Fruit fly (Drosophila melanogaster) whole organism, embryonic: ENCODE results near the gene Lipt2.
A peak's percentile ranks its signal among the peaks of the same experiment; 100 is the strongest.

Experiments used
- Blimp-1 ChIP-seq: fragments of 200-800 bp; sonication (Bioruptor generic); optimal IDR thresholded peaks from 3 replicates; lab custom pipeline; 2018; ENCODE audit warnings: missing biosample characterization, missing genetic modification characterization, mild to moderate bottlenecking, moderate library complexity, missing genetic modification reagents
- CG10543 ChIP-seq: fragments of 200-800 bp; sonication (Bioruptor generic); optimal IDR thresholded peaks from 3 replicates; lab custom pipeline; 2017; ENCODE audit warnings: missing biosample characterization, mild to moderate bottlenecking, missing genetic modification characterization, moderate library complexity
- CG10565 ChIP-seq: fragments of 200-800 bp; sonication (Bioruptor generic); optimal IDR thresholded peaks from 3 replicates; lab custom pipeline; 2016; ENCODE audit warnings: missing biosample characterization, mild to moderate bottlenecking, missing genetic modification characterization
- CG13424 ChIP-seq: fragments of 200-800 bp; sonication (Bioruptor generic); optimal IDR thresholded peaks from 2 replicates; lab custom pipeline; 2019; ENCODE audit warnings: missing biosample characterization, mild to moderate bottlenecking, missing genetic modification characterization, moderate library complexity
- CG13894 ChIP-seq: fragments of 200-800 bp; sonication (Bioruptor generic); optimal IDR thresholded peaks from 3 replicates; lab custom pipeline; 2018; ENCODE audit warnings: missing biosample characterization, mild to moderate bottlenecking, missing genetic modification characterization, moderate library complexity
- CG14441 ChIP-seq: fragments of 200-800 bp; sonication (Bioruptor generic); IDR thresholded peaks from 2 replicates; pipeline ENCODE4 v1.3.6; 2022; ENCODE audit warnings: missing biosample characterization, missing genetic modification characterization
- CG15479 ChIP-seq: fragments of 200-800 bp; sonication (Bioruptor generic); optimal IDR thresholded peaks from 3 replicates; lab custom pipeline; 2019; ENCODE audit warnings: missing biosample characterization, mild to moderate bottlenecking, missing genetic modification characterization, moderate library complexity
- CG16863 ChIP-seq: fragments of 200-800 bp; sonication (Bioruptor generic); optimal IDR thresholded peaks from 3 replicates; lab custom pipeline; 2016; ENCODE audit warnings: missing biosample characterization, missing genetic modification characterization
- CG17568 ChIP-seq: fragments of 200-800 bp; sonication (Bioruptor generic); optimal IDR thresholded peaks from 2 replicates; lab custom pipeline; 2018; ENCODE audit warnings: missing biosample characterization, mild to moderate bottlenecking, missing genetic modification characterization, moderate library complexity
- CG2199 ChIP-seq: fragments of 200-800 bp; sonication (Bioruptor generic); IDR thresholded peaks from 3 replicates; pipeline ENCODE4 v1.3.6; 2022; ENCODE audit warnings: missing biosample characterization, missing genetic modification characterization
- CG2678 ChIP-seq: fragments of 200-800 bp; sonication (Bioruptor generic); optimal IDR thresholded peaks from 3 replicates; lab custom pipeline; 2019; ENCODE audit warnings: missing biosample characterization, mild to moderate bottlenecking, missing genetic modification characterization, moderate library complexity
- CG2889 ChIP-seq: fragments of 200-800 bp; sonication (Bioruptor generic); IDR thresholded peaks from 3 replicates; pipeline ENCODE4 v1.3.6; 2022; ENCODE audit warnings: missing biosample characterization, missing genetic modification characterization
- CG3726 ChIP-seq: fragments of 200-800 bp; sonication (Bioruptor generic); IDR thresholded peaks from 3 replicates; pipeline ENCODE4, ENCODE4 v1.3.6; 2022; ENCODE audit warnings: missing biosample characterization, missing genetic modification characterization
- CG3847 ChIP-seq: fragments of 200-800 bp; sonication (Bioruptor generic); IDR thresholded peaks from 2 replicates; pipeline ENCODE4 v1.3.6; 2022; ENCODE audit warnings: missing biosample characterization, missing genetic modification characterization
- CG4424 ChIP-seq: fragments of 200-800 bp; sonication (Bioruptor generic); optimal IDR thresholded peaks from 3 replicates; lab custom pipeline; 2016; ENCODE audit warnings: missing biosample characterization, missing genetic modification characterization
- CG5180 ChIP-seq: fragments of 200-800 bp; sonication (Bioruptor generic); optimal IDR thresholded peaks from 3 replicates; lab custom pipeline; 2017; ENCODE audit warnings: missing biosample characterization, missing genetic modification characterization, mild to moderate bottlenecking, moderate library complexity, missing genetic modification reagents
- CG6689 ChIP-seq: fragments of 200-800 bp; sonication (Bioruptor generic); IDR thresholded peaks from 2 replicates; pipeline ENCODE4 v1.3.6; 2022; ENCODE audit warnings: missing biosample characterization, missing genetic modification characterization
- CG7372 ChIP-seq: fragments of 200-800 bp; sonication (Bioruptor generic); IDR thresholded peaks from 2 replicates; pipeline ENCODE4 v1.3.6; 2022; ENCODE audit warnings: missing biosample characterization, missing genetic modification characterization
- D19A ChIP-seq: fragments of 200-800 bp; optimal IDR thresholded peaks from 3 replicates; lab custom pipeline; 2019; ENCODE audit warnings: missing biosample characterization, mild to moderate bottlenecking, missing genetic modification characterization, moderate library complexity
- Dp ChIP-seq: fragments of 200-800 bp; sonication (Bioruptor generic); optimal IDR thresholded peaks from 2 replicates; lab custom pipeline; 2018; ENCODE audit warnings: missing biosample characterization, mild to moderate bottlenecking, missing genetic modification characterization, moderate library complexity
- Elba2 ChIP-seq: fragments of 200-800 bp; sonication (Bioruptor generic); optimal IDR thresholded peaks from 3 replicates; lab custom pipeline; 2016; ENCODE audit warnings: missing biosample characterization, missing genetic modification characterization
- Ets65A ChIP-seq: fragments of 200-800 bp; sonication (Bioruptor generic); peaks from one replicate; lab custom pipeline; 2016; ENCODE audit warnings: missing biosample characterization, missing genetic modification characterization
- HLH3B ChIP-seq: fragments of 200-800 bp; sonication (Bioruptor generic); IDR thresholded peaks from 2 replicates; pipeline ENCODE4 v1.3.6; 2022; ENCODE audit warnings: missing biosample characterization, missing genetic modification characterization
- Hr78 ChIP-seq, 2 experiments: fragments of 200-800 bp in 1 of 2; fragments of >200 bp in 1 of 2; sonication (Bioruptor generic) in 1 of 2; optimal IDR thresholded peaks; 2 replicates each; lab custom pipeline; 2017 to 2019; ENCODE audit warnings: missing biosample characterization in 2 of 2, missing genetic modification characterization in 2 of 2, mild to moderate bottlenecking in 1 of 2, moderate library complexity in 1 of 2
- Nf-YB ChIP-seq: fragments of 200-800 bp; sonication (Bioruptor generic); optimal IDR thresholded peaks from 3 replicates; lab custom pipeline; 2019; ENCODE audit warnings: missing biosample characterization, mild to moderate bottlenecking, missing genetic modification characterization, moderate library complexity
- Taf1 ChIP-seq: fragments of 200-800 bp; sonication (Bioruptor generic); IDR thresholded peaks from 2 replicates; pipeline ENCODE4 v1.3.6; 2022; ENCODE audit warnings: missing biosample characterization, missing genetic modification characterization
- ac ChIP-seq: fragments of 200-800 bp; sonication (Bioruptor generic); optimal IDR thresholded peaks from 3 replicates; lab custom pipeline; 2017; ENCODE audit warnings: missing biosample characterization, mild to moderate bottlenecking, missing genetic modification characterization
- chinmo ChIP-seq: fragments of 200-800 bp; sonication (Bioruptor generic); IDR thresholded peaks from 4 replicates; pipeline ENCODE4 v1.3.6; 2022; ENCODE audit warnings: missing biosample characterization, missing genetic modification characterization; ENCODE audit not compliant: partially characterized antibody
- cwo ChIP-seq: fragments of 200-800 bp; sonication (Bioruptor generic); optimal IDR thresholded peaks from 3 replicates; lab custom pipeline; 2017; ENCODE audit warnings: missing biosample characterization, missing genetic modification characterization, mild to moderate bottlenecking, moderate library complexity, missing genetic modification reagents
- dmrt99B ChIP-seq: fragments of 200-800 bp; sonication (Bioruptor generic); optimal IDR thresholded peaks from 2 replicates; lab custom pipeline; 2018; ENCODE audit warnings: missing biosample characterization, mild to moderate bottlenecking, missing genetic modification characterization, moderate library complexity
- fd96Cb ChIP-seq: fragments of 200-800 bp; sonication (Bioruptor generic); optimal IDR thresholded peaks from 2 replicates; lab custom pipeline; 2018; ENCODE audit warnings: missing biosample characterization, mild to moderate bottlenecking, missing genetic modification characterization, moderate library complexity
- jigr1 ChIP-seq: fragments of 200-800 bp; sonication (Bioruptor generic); IDR thresholded peaks from 3 replicates; pipeline ENCODE4 v1.3.6; 2022; ENCODE audit warnings: missing biosample characterization, missing genetic modification characterization
- kni ChIP-seq: fragments of 200-800 bp; sonication (Bioruptor generic); optimal IDR thresholded peaks from 3 replicates; lab custom pipeline; 2017; ENCODE audit warnings: mild to moderate bottlenecking, missing biosample characterization, missing genetic modification reagents, missing genetic modification characterization
- otp ChIP-seq: fragments of 200-800 bp; sonication (Bioruptor generic); IDR thresholded peaks from 3 replicates; pipeline ENCODE4, ENCODE4 v1.3.6; 2022; ENCODE audit warnings: missing biosample characterization, missing genetic modification characterization
- pan ChIP-seq, 4 experiments: fragments of >200 bp in 3 of 4; fragments of 200-800 bp in 1 of 4; sonication (Bioruptor generic) in 1 of 4; optimal IDR thresholded peaks in 3 of 4; IDR thresholded peaks in 1 of 4; 2 replicates each; pipeline versions ENCODE4 v1.3.6 to Lab custom; 2017 to 2022; ENCODE audit warnings: missing biosample characterization in 2 of 4, missing genetic modification characterization in 2 of 4, mixed read lengths in 1 of 4
- pb ChIP-seq: fragments of 200-800 bp; sonication (Bioruptor generic); optimal IDR thresholded peaks from 3 replicates; lab custom pipeline; 2016; ENCODE audit warnings: missing biosample characterization, missing genetic modification characterization
- pros ChIP-seq: fragments of 200-800 bp; sonication (Bioruptor generic); optimal IDR thresholded peaks from 3 replicates; lab custom pipeline; 2019; ENCODE audit warnings: missing biosample characterization, mild to moderate bottlenecking, missing genetic modification characterization, moderate library complexity
- rib ChIP-seq: fragments of 200-800 bp; sonication (Bioruptor generic); IDR thresholded peaks from 2 replicates; pipeline ENCODE4 v1.3.6; 2022; ENCODE audit warnings: missing biosample characterization, missing genetic modification characterization
- sens ChIP-seq: fragments of 200-800 bp; sonication (Bioruptor generic); peaks from one replicate; lab custom pipeline; 2016; ENCODE audit warnings: missing biosample characterization, missing genetic modification characterization
- slou ChIP-seq: fragments of 200-800 bp; sonication (Bioruptor generic); optimal IDR thresholded peaks from 3 replicates; lab custom pipeline; 2016; ENCODE audit warnings: missing biosample characterization, missing genetic modification characterization
- stc ChIP-seq: fragments of 200-800 bp; sonication (Bioruptor generic); IDR thresholded peaks from 2 replicates; pipeline ENCODE4 v1.3.6; 2022; ENCODE audit warnings: missing biosample characterization, missing genetic modification characterization
- tll ChIP-seq, 2 experiments: fragments of 200-800 bp in 1 of 2; fragments of >200 bp in 1 of 2; sonication (Bioruptor generic) in 1 of 2; optimal IDR thresholded peaks; 2 replicates each; lab custom pipeline; 2017 to 2019; ENCODE audit warnings: missing biosample characterization in 2 of 2, missing genetic modification characterization in 2 of 2, mild to moderate bottlenecking in 1 of 2, moderate library complexity in 1 of 2
- vvl ChIP-seq: fragments of 200-800 bp; sonication (Bioruptor generic); IDR thresholded peaks from 2 replicates; pipeline ENCODE4 v1.3.6; 2022; ENCODE audit warnings: missing biosample characterization, missing genetic modification characterization
- wor ChIP-seq: fragments of 200-800 bp; sonication (Bioruptor generic); IDR thresholded peaks from 2 replicates; pipeline ENCODE4 v1.3.6; 2022; ENCODE audit warnings: missing biosample characterization, missing genetic modification characterization

Lipt2 gene

DNA sequence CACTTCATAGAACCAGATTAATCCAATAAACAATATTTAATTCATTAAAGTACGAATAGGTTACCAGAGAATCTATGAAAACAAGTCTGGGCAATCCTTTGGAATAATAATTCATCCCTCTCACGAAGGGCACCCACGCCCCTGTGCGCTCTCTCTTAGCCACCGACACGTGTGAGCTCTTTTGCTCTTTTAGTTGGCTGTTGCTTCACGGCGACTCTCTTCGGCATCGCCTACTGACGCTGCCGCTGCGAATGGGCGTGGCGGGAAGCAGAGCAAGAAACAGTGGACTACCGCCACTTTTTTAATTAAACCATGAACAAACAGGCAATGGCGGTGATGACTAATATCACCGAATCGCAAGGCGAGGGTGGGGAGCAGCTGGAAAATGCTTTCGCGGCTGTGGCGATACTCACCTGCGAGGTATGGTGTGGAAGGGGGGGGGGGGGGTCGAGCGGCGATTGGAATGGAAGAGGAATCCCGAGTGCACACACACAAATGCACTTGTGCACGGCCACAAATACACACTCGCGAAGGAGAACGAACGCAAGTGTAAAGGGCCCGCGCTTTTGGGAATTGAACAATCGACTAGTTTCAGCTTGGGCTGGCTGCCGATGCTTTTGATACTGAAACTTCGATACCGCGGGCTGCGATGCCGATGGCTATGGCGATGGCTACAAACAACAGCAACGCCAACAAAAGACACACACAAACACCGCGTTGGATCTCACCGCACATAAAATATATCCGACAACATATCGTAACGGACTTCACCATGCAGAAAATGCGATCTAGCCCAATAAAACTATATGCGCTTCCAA is 41.3 kb upstream of the Lipt2 start (continued):
- TF ChIP-seq CG2889 (GFP tag; lab: Robert Waterston, UW), result peak; percentile 75
- peak; percentile 82 for TF ChIP-seq CG3726

DNA sequence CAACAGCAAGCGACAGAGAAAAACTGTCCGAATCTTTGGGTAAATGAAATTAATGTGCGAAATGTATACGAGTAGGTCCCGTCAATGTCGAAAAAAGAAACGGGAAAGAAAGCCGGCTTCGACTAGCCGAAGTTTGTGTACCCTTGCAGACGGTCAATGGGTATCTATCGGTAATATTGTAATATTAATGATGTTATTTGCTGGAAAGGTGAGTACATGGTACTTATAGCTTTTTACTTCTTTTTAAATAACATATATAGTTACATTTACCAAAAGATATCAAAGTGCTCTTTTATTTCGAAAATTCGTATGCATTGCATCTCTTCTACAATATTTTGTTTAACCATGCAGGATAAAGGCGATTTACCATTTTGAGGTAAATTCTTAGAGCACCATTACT is 38.9 kb upstream of the Lipt2 start:
- TF ChIP-seq stc (GFP tag; lab: Robert Waterston, UW) (no peak), dmrt99B (tag; lab: Kevin White, UChicago) (no peak), ac (GFP tag; lab: Kevin White, UChicago) (no peak), sens (GFP tag; lab: Kevin White, UChicago) (peak; percentile 69), CG13894 (tag; lab: Kevin White, UChicago) (no peak), D19A (tag; lab: Kevin White, UChicago) (peak; percentile 78), CG4424 (GFP tag; lab: Kevin White, UChicago) (no peak), CG7372 (GFP tag; lab: Robert Waterston, UW) (no peak), pan (optimal IDR thresholded peaks at IDR 0.05; lab: Kevin White, UChicago) (no peak), pan (GFP tag; optimal IDR thresholded peaks at IDR 0.05 in 1 of 2, IDR thresholded peaks at IDR 0.05 in 1 of 2) (no peak), wor (GFP tag; lab: Robert Waterston, UW) (no peak), CG14441 (GFP tag; lab: Robert Waterston, UW) (no peak), fd96Cb (tag; lab: Kevin White, UChicago) (no peak)

DNA sequence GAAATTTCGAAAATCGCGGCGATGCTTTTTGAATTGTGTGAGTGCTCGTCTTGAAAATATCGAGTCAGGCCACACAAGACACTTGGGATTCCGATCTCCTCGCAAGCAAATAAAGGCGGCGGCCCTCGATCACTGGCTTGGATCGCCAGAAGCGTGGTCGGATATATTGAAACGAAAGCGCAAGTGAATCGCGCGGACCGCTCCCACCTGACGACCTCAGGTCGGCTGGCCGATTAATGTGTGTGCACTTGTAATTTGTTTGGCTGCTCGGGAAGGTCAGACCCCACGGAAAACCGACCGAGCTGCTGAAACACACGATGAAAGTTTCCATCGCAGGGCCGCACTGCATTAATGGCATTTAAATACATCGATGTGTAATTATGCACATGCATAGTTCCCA is 38.2 kb upstream of the Lipt2 start:
- TF ChIP-seq CG17568 (GFP tag; lab: Kevin White, UChicago), result no peak
- TF ChIP-seq kni (GFP tag; lab: Kevin White, UChicago), result peak; percentile 42
- 0 out of 2 replicates have a peak, but pooled peaks have one; percentile 34 for TF ChIP-seq rib (GFP tag; lab: Robert Waterston, UW)
- TF ChIP-seq jigr1 (GFP tag; lab: Robert Waterston, UW), result no peak
- peak in 1 of 2 experiments; percentile 84 for TF ChIP-seq Hr78 (GFP tag; optimal IDR thresholded peaks at IDR 0.05; lab: Kevin White, UChicago)
- TF ChIP-seq CG16863, result no peak
- TF ChIP-seq cwo, result no peak
- TF ChIP-seq CG10565 (GFP tag; lab: Kevin White, UChicago), result no peak
- TF ChIP-seq vvl (GFP tag; lab: Robert Waterston, UW), result 0 out of 2 replicates have a peak, but pooled peaks have one; percentile 39
- TF ChIP-seq CG2199 (GFP tag; lab: Robert Waterston, UW), result 0 out of 3 replicates have a peak, but pooled peaks have one; percentile 38
- TF ChIP-seq Blimp-1 (GFP tag; lab: Kevin White, UChicago), result peak; percentile 87
- TF ChIP-seq CG13424 (tag; lab: Kevin White, UChicago), result no peak
- TF ChIP-seq Nf-YB (GFP tag; lab: Kevin White, UChicago), result no peak
- TF ChIP-seq CG6689 (GFP tag; lab: Robert Waterston, UW), result no peak

DNA sequence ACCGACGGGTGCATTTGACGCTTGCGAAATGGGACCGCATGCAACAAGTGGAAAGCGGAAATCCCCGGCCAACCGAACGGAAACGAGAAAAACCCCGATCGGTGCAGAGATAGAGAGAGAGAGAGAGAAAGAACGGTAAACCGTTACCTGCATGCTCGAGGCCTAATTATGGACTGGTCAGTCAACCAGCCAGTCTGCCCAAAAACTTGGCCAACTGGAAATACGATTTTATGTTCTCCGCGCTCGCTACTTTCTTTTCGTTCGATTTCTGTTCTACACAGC is 35.5 kb upstream of the Lipt2 start:
- TF ChIP-seq CG15479 (GFP tag; lab: Kevin White, UChicago) (peak; percentile 84), CG5180 (GFP tag; lab: Kevin White, UChicago) (peak; percentile 18), CG2678 (tag; lab: Kevin White, UChicago) (no peak), pros (GFP tag; lab: Kevin White, UChicago) (peak; percentile 7), CG3847 (GFP tag; lab: Robert Waterston, UW) (no peak), slou (GFP tag; lab: Kevin White, UChicago) (no peak), Elba2 (GFP tag; lab: Kevin White, UChicago) (peak; percentile 15), Ets65A (GFP tag; lab: Kevin White, UChicago) (peak; percentile 69), CG13894 (tag; lab: Kevin White, UChicago) (no peak), tll (GFP tag; optimal IDR thresholded peaks at IDR 0.05; lab: Kevin White, UChicago) (peak in 1 of 2 experiments; percentile 63), pb (GFP tag; lab: Kevin White, UChicago) (no peak), CG2199 (GFP tag; lab: Robert Waterston, UW) (no peak), Taf1 (GFP tag; lab: Robert Waterston, UW) (no peak), chinmo (0 out of 4 replicates have a peak, but pooled peaks have one; percentile 8), kni (GFP tag; lab: Kevin White, UChicago) (peak; percentile 73), HLH3B (GFP tag; lab: Robert Waterston, UW) (peak; percentile 22; the same call in 1 of the 2 replicates), otp (GFP tag; lab: Robert Waterston, UW) (no peak), Dp (GFP tag; lab: Kevin White, UChicago) (no peak), CG10543 (GFP tag; lab: Kevin White, UChicago) (no peak)
